Fruit fly (Drosophila melanogaster): ENCODE measurements around the gene CG46435.

CG46435 gene

dm6 chr3L:19575650-19576049 lies 30.7 kb downstream of the CG46435 start (continued):
- TF ChIP-seq grau (tag; optimal IDR thresholded peaks at IDR 0.05) (peak; percentile 5), crp (GFP tag; optimal IDR thresholded peaks at IDR 0.05) (no peak), oc (tag; optimal IDR thresholded peaks at IDR 0.05) (peak; percentile 47), Hr3 (GFP tag; optimal IDR thresholded peaks at IDR 0.05) (no peak), CG5245 (GFP tag; optimal IDR thresholded peaks at IDR 0.05) (no peak), Dek (tag; optimal IDR thresholded peaks at IDR 0.05) (no peak), Ada2b (GFP tag; IDR thresholded peaks at IDR 0.05) (0 out of 2 replicates have a peak, but pooled peaks have one; percentile 7), CG2202 (tag; optimal IDR thresholded peaks at IDR 0.05) (peak; percentile 45), rib (GFP tag; IDR thresholded peaks at IDR 0.05) (no peak), CG1602 (GFP tag; optimal IDR thresholded peaks at IDR 0.05) (no peak), CG17385 (GFP tag; optimal IDR thresholded peaks at IDR 0.05) (peak; percentile 40), twi (tag; optimal IDR thresholded peaks at IDR 0.05) (peak; percentile 60), CG7745 (tag; optimal IDR thresholded peaks at IDR 0.05) (peak; percentile 63), ssp (GFP tag; IDR thresholded peaks at IDR 0.05) (peak; percentile 16; the same call in 1 of the 2 replicates), ci (GFP tag; IDR thresholded peaks at IDR 0.05) (peak; percentile 71; the same call in 2 of the 3 replicates), Fer3 (tag; optimal IDR thresholded peaks at IDR 0.05) (peak; percentile 18), CG8089 (GFP tag; optimal IDR thresholded peaks at IDR 0.05) (peak; percentile 50), HLHmδ (GFP tag; optimal IDR thresholded peaks at IDR 0.05) (peak; percentile 61), CG1603 (tag; optimal IDR thresholded peaks at IDR 0.05) (peak; percentile 73), Hr39 (optimal IDR thresholded peaks at IDR 0.05) (no peak), Lhr (GFP tag; optimal IDR thresholded peaks at IDR 0.05) (peak; percentile 18), Nf-YB (GFP tag; optimal IDR thresholded peaks at IDR 0.05) (peak; percentile 28), Lim3 (GFP tag; IDR thresholded peaks at IDR 0.05) (no peak), CG6654 (GFP tag; optimal IDR thresholded peaks at IDR 0.05) (no peak), phol (tag; optimal IDR thresholded peaks at IDR 0.05) (no peak), CG15269 (tag; optimal IDR thresholded peaks at IDR 0.05) (peak; percentile 5), CG10654 (GFP tag; optimal IDR thresholded peaks at IDR 0.05) (peak; percentile 8), CG3726 (GFP tag; IDR thresholded peaks at IDR 0.05) (no peak), caup (GFP tag; optimal IDR thresholded peaks at IDR 0.05; ENCODE audit: severe bottlenecking) (peak; percentile 34), Sry-β (GFP tag; optimal IDR thresholded peaks at IDR 0.05) (peak; percentile 26), chif (GFP tag; optimal IDR thresholded peaks at IDR 0.05) (peak; percentile 4 to 25), Mad (GFP tag; optimal IDR thresholded peaks at IDR 0.05) (peak; percentile 22), org-1 (GFP tag; optimal IDR thresholded peaks at IDR 0.05) (peak; percentile 80), CG8924 (tag; optimal IDR thresholded peaks at IDR 0.05) (peak; percentile 21), ara (GFP tag; IDR thresholded peaks at IDR 0.05) (peak; percentile 42; the same call in 1 of the 2 replicates), CG6813 (GFP tag; optimal IDR thresholded peaks at IDR 0.05) (peak; percentile 62), bowl (GFP tag; IDR thresholded peaks at IDR 0.05) (0 out of 2 replicates have a peak, but pooled peaks have one; percentile 10), CG33557 (GFP tag; optimal IDR thresholded peaks at IDR 0.05) (peak; percentile 58), CG7556 (GFP tag; optimal IDR thresholded peaks at IDR 0.05) (peak; percentile 9), CG15696 (tag; optimal IDR thresholded peaks at IDR 0.05) (peak; percentile 42), CG5953 (GFP tag; IDR thresholded peaks at IDR 0.05) (peak; percentile 33; the same call in 1 of the 2 replicates), H2.0 (GFP tag; IDR thresholded peaks at IDR 0.05) (peak; percentile 33; the same call in 1 of the 2 replicates), da (GFP tag; optimal IDR thresholded peaks at IDR 0.05) (peak; percentile 2), eyg (GFP tag; optimal IDR thresholded peaks at IDR 0.05) (peak; percentile 35), bab2 (GFP tag; optimal IDR thresholded peaks at IDR 0.05) (peak; percentile 66), Trl (optimal IDR thresholded peaks at IDR 0.05) (no peak), Trl (GFP tag; optimal IDR thresholded peaks at IDR 0.05) (peak; percentile 2), CG14667 (GFP tag; IDR thresholded peaks at IDR 0.05) (no peak), dpn (GFP tag; optimal IDR thresholded peaks at IDR 0.05) (peak in 1 of 2 experiments; percentile 5), Mes4 (GFP tag; optimal IDR thresholded peaks at IDR 0.05) (peak; percentile 41), zfh1 (GFP tag; IDR thresholded peaks at IDR 0.05) (peak; percentile 42; the same call in 1 of the 3 replicates)

All from whole organism, embryonic.